Fruit fly (Drosophila melanogaster): ENCODE results near the gene PPP4R2r.

PPP4R2r gene

DNA sequence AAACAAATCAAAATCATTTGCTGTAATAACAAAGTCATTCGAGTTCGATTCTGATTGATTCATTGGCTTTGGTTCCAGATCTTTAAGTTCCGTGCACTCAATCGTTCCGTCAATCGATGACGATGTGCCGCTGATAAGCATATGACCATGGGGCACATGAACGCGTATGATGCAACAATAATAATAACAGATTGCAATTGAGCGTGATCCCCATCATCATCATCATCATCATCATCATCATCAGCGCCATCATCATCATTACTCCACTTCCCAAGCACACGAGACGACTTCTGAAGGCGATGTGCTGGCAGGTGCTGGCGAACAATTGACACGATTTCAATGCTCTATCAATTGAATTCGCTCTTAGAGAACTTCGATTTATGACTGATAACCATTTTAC lies 17.7 kb downstream of the PPP4R2r start:
- no peak for TF ChIP-seq CG4496 (GFP tag; IDR thresholded peaks at IDR 0.05)
- no peak for TF ChIP-seq CG14655 (GFP tag; optimal IDR thresholded peaks at IDR 0.05)
- TF ChIP-seq CG10348 (GFP tag; IDR thresholded peaks at IDR 0.05), result no peak
- TF ChIP-seq CG34367 (tag; optimal IDR thresholded peaks at IDR 0.05), result no peak
- no peak for TF ChIP-seq CG32121 (GFP tag; IDR thresholded peaks at IDR 0.05)
- no peak for TF ChIP-seq CG9948 (tag; optimal IDR thresholded peaks at IDR 0.05)
- no peak for TF ChIP-seq rn (GFP tag; IDR thresholded peaks at IDR 0.05)
- TF ChIP-seq Pif1A (GFP tag; optimal IDR thresholded peaks at IDR 0.05), result no peak
- no peak for TF ChIP-seq CG8301 (tag; optimal IDR thresholded peaks at IDR 0.05)

DNA sequence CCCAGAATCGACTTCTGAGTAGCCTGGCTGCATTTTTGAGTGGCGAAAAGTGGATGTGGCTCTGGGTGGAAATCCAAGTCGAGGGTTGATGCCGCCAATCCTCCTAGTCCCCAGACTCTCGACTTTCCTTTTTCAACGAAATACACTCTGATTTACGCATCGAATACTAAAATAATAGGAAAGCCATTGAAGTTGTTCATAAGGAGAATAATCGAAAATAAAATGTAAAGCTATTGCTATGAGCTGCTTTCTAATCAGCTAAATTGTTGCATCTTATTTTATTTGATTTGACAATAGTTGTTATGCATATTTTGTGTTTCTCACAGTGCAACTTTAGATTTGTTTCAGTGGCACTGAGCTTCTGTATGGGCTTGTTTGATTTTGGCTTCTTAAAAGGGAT lies 35.0 kb downstream of the PPP4R2r start:
- no peak for TF ChIP-seq fd96Ca (GFP tag; IDR thresholded peaks at IDR 0.05)
- no peak for TF ChIP-seq Pif1A (GFP tag; optimal IDR thresholded peaks at IDR 0.05)
- TF ChIP-seq rn (GFP tag; IDR thresholded peaks at IDR 0.05), result no peak
- no peak for TF ChIP-seq CG14655 (GFP tag; optimal IDR thresholded peaks at IDR 0.05)
- TF ChIP-seq CG17806 (tag; optimal IDR thresholded peaks at IDR 0.05), result peak; percentile 13
- TF ChIP-seq EcR (GFP tag; optimal IDR thresholded peaks at IDR 0.05), result no peak
- no peak for TF ChIP-seq CG10348 (GFP tag; IDR thresholded peaks at IDR 0.05)
- TF ChIP-seq Ets98B (GFP tag; IDR thresholded peaks at IDR 0.05), result no peak
- TF ChIP-seq CG32121 (GFP tag; IDR thresholded peaks at IDR 0.05), result no peak
- peak; percentile 2 for TF ChIP-seq CG34367 (tag; optimal IDR thresholded peaks at IDR 0.05)
- TF ChIP-seq CG15710 (tag; optimal IDR thresholded peaks at IDR 0.05), result peak; percentile 28
- no peak for TF ChIP-seq CG4496 (GFP tag; IDR thresholded peaks at IDR 0.05)
- peak; percentile 53 for TF ChIP-seq CG8159 (tag; optimal IDR thresholded peaks at IDR 0.05)
- TF ChIP-seq Snoo (tag; optimal IDR thresholded peaks at IDR 0.05), result no peak

DNA sequence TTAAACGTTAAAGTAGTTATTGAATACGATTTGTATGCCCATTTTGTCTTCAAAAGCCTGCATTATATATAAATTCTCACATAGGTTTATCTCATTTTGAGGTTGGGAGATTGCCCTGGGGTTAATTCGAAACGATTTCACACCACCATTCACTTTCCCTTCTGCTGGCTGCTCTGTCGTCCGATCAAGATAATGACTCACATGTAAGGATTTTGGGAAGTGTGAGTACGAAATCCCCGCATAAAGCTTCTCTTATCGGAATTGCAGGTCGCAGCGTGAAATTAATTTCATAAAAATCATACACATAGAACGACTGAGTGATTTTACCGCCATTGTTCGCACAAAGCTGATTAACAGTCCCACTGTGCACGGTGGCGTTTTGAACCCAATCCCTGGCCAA lies 36.2 kb downstream of the PPP4R2r start:
- TF ChIP-seq CG4496 (GFP tag; IDR thresholded peaks at IDR 0.05), result no peak
- TF ChIP-seq CG8301 (tag; optimal IDR thresholded peaks at IDR 0.05), result no peak
- no peak for TF ChIP-seq CG15710 (tag; optimal IDR thresholded peaks at IDR 0.05)
- TF ChIP-seq CG13204 (GFP tag; optimal IDR thresholded peaks at IDR 0.05), result no peak

DNA sequence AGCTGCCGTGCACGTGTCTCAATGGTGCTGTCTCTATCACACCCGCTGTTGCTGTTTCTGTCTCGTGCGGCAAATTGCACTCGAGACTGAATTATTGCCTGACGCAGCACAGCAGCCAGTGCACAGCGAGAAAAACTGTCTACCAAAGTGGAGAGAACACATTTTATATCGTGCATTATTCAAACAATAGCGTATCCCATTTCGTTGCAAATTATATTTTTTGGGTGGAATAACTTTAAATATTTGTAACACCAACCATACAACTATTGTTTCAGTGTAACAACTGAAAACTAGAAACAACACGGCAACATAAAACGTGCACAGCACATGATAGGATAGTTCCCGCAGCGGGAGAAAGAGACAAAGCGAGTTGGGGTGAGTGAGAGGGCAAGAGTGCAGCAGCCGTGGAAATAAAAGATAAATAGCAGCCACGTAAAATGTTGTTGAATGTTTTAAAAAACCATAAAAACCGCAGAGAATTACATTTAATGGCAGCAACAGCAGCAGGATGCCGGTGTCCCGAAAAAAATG lies 36.8 kb downstream of the PPP4R2r start:
- TF ChIP-seq CG4496 (GFP tag; IDR thresholded peaks at IDR 0.05) (peak; percentile 80), CG14655 (GFP tag; optimal IDR thresholded peaks at IDR 0.05) (peak; percentile 59), CG32121 (GFP tag; IDR thresholded peaks at IDR 0.05) (peak; percentile 61), CG9948 (tag; optimal IDR thresholded peaks at IDR 0.05) (peak; percentile 54), CG15710 (tag; optimal IDR thresholded peaks at IDR 0.05) (peak; percentile 53), fd96Ca (GFP tag; IDR thresholded peaks at IDR 0.05) (peak; percentile 75), Ets98B (GFP tag; IDR thresholded peaks at IDR 0.05) (peak; percentile 67), EcR (GFP tag; optimal IDR thresholded peaks at IDR 0.05) (no peak), gl (tag; optimal IDR thresholded peaks at IDR 0.05) (no peak), CG17806 (tag; optimal IDR thresholded peaks at IDR 0.05) (peak; percentile 49), Snoo (tag; optimal IDR thresholded peaks at IDR 0.05) (no peak), CG10348 (GFP tag; IDR thresholded peaks at IDR 0.05) (no peak), CG34367 (tag; optimal IDR thresholded peaks at IDR 0.05) (peak; percentile 43), Pif1A (GFP tag; optimal IDR thresholded peaks at IDR 0.05) (peak; percentile 74), CG12605 (GFP tag; IDR thresholded peaks at IDR 0.05) (peak; percentile 41; the same call in 1 of the 2 replicates), CG13204 (GFP tag; optimal IDR thresholded peaks at IDR 0.05) (no peak), D1 (tag; optimal IDR thresholded peaks at IDR 0.05) (no peak), rn (GFP tag; IDR thresholded peaks at IDR 0.05) (no peak), Pif1B (GFP tag; optimal IDR thresholded peaks at IDR 0.05) (peak; percentile 46), CG8301 (tag; optimal IDR thresholded peaks at IDR 0.05) (peak; percentile 43), CG8159 (tag; optimal IDR thresholded peaks at IDR 0.05) (peak; percentile 64)
